Worm (Caenorhabditis elegans): Measurements from ENCODE around the gene cri-3.
A peak's percentile ranks its signal among the peaks of the same experiment; 100 is the strongest.

cri-3 gene

DNA sequence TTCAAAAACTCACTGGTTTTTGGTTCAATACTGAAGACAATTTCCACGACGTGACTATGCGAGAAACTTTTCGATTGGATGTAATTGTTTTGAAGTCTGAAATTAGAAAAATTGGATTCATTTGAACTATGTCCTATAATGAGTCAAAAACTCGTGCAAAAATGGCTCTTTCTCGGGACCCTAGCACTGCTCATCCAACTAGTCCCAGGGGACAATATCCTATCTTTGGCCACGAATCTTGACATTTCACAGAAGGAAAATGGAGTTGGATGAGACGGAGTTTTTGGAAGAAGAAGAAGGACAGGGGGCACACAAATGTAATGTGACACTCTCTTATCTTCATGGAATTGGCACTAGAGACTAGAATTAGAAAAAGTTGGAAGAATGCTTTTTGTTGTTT lies 14.3 kb upstream of the cri-3 start:
- TF ChIP-seq unc-3 (GFP tag; conservative IDR thresholded peaks at IDR 0.05) = no peak
- TF ChIP-seq unc-3 (tag; optimal IDR thresholded peaks at IDR 0.05) = peak; percentile 61
- TF ChIP-seq odd-2 (tag; optimal IDR thresholded peaks at IDR 0.05) = no peak

- TF ChIP-seq che-1 (tag; optimal IDR thresholded peaks at IDR 0.05) (no peak), T23F11.4 (GFP tag; optimal IDR thresholded peaks at IDR 0.05) (no peak), ceh-18 (tag; optimal IDR thresholded peaks at IDR 0.05) (no peak), nhr-232 (tag; optimal IDR thresholded peaks at IDR 0.05) (no peak), syd-9 (tag; optimal IDR thresholded peaks at IDR 0.05) (no peak), unc-55 (GFP tag; optimal IDR thresholded peaks at IDR 0.05) (no peak), fax-1 (tag; optimal IDR thresholded peaks at IDR 0.05) (no peak), ceh-2 (tag; optimal IDR thresholded peaks at IDR 0.05) (no peak), pqm-1 (tag; optimal IDR thresholded peaks at IDR 0.05) (no peak), mec-3 (tag; optimal IDR thresholded peaks at IDR 0.05; ENCODE audit: borderline replicate concordance) (no peak), pros-1 (tag; optimal IDR thresholded peaks at IDR 0.05) (no peak), madf-2 (tag; optimal IDR thresholded peaks at IDR 0.05) (no peak)
These were observed 13.7 kb upstream of the cri-3 start for ce11 chrIII:3382465-3382864.

ce11 chrIII:3389426-3390020 lies 6.6 kb upstream of the cri-3 start, which contains the start of the genes elmd-1 and hecw-1:
TSS of gene elmd-1 (plus strand) at chrIII:3389919.
TSS of gene hecw-1 (minus strand) at chrIII:3389970.
- TF ChIP-seq zip-5 (tag; optimal IDR thresholded peaks at IDR 0.05) (no peak), hlh-13 (GFP tag; optimal IDR thresholded peaks at IDR 0.05) (no peak), ceh-45 (GFP tag; IDR thresholded peaks at IDR 0.05) (no peak), odd-2 (tag; optimal IDR thresholded peaks at IDR 0.05) (no peak), C38D4.7 (GFP tag; optimal IDR thresholded peaks at IDR 0.05) (peak; percentile 24), elt-4 (tag; optimal IDR thresholded peaks at IDR 0.05) (no peak), nfya-1 (tag; optimal IDR thresholded peaks at IDR 0.05) (peak; percentile 22), ceh-18 (tag; optimal IDR thresholded peaks at IDR 0.05) (peak; percentile 39), fkh-6 (tag; optimal IDR thresholded peaks at IDR 0.05) (no peak), Y22D7AL.16 (tag; optimal IDR thresholded peaks at IDR 0.05) (no peak), pqm-1 (tag; optimal IDR thresholded peaks at IDR 0.05) (no peak), pag-3 (tag; optimal IDR thresholded peaks at IDR 0.05; ENCODE audit: borderline replicate concordance) (no peak), ceh-19 (GFP tag; optimal IDR thresholded peaks at IDR 0.05) (peak; percentile 3), sdc-2 (tag; optimal IDR thresholded peaks at IDR 0.05) (no peak), ttx-3 (tag; optimal IDR thresholded peaks at IDR 0.05) (no peak), hlh-8 (tag; optimal IDR thresholded peaks at IDR 0.05) (no peak), hlh-15 (tag; optimal IDR thresholded peaks at IDR 0.05) (no peak), ceh-30 (tag; optimal IDR thresholded peaks at IDR 0.05) (no peak), rnt-1 (tag; optimal IDR thresholded peaks at IDR 0.05) (no peak), ama-1 (optimal IDR thresholded peaks at IDR 0.05) (no peak), unc-86 (tag; optimal IDR thresholded peaks at IDR 0.05) (no peak), C08G9.2 (tag; optimal IDR thresholded peaks at IDR 0.05) (no peak), ceh-31 (tag; optimal IDR thresholded peaks at IDR 0.05) (peak; percentile 26), unc-55 (GFP tag; optimal IDR thresholded peaks at IDR 0.05) (peak; percentile 70), ceh-9 (tag; optimal IDR thresholded peaks at IDR 0.05) (no peak), ceh-34 (tag; optimal IDR thresholded peaks at IDR 0.05) (no peak), ceh-22 (tag; optimal IDR thresholded peaks at IDR 0.05) (no peak), hlh-30 (tag; optimal IDR thresholded peaks at IDR 0.05; ENCODE audit: insufficient read depth) (no peak), che-1 (tag; optimal IDR thresholded peaks at IDR 0.05) (peak; percentile 31), madf-2 (tag; optimal IDR thresholded peaks at IDR 0.05) (no peak), fkh-10 (GFP tag; optimal IDR thresholded peaks at IDR 0.05) (no peak), unc-42 (tag; optimal IDR thresholded peaks at IDR 0.05) (no peak), K09A11.1 (tag; optimal IDR thresholded peaks at IDR 0.05; ENCODE audit: insufficient read depth) (no peak), ahr-1 (tag; optimal IDR thresholded peaks at IDR 0.05) (no peak), mec-3 (tag; optimal IDR thresholded peaks at IDR 0.05; ENCODE audit: borderline replicate concordance) (no peak), ceh-2 (tag; optimal IDR thresholded peaks at IDR 0.05) (no peak), nhr-11 (tag; optimal IDR thresholded peaks at IDR 0.05) (no peak), pax-1 (tag; optimal IDR thresholded peaks at IDR 0.05) (no peak), ceh-6 (GFP tag; optimal IDR thresholded peaks at IDR 0.05) (no peak), elt-2 (tag; optimal IDR thresholded peaks at IDR 0.05) (no peak), syd-9 (tag; optimal IDR thresholded peaks at IDR 0.05) (no peak), tbx-2 (tag; optimal IDR thresholded peaks at IDR 0.05) (peak; percentile 63)

Measured in whole organism, late embryonic.